Fruit fly (Drosophila melanogaster) whole organism: ENCODE measurements around the gene CG42714.
A peak's percentile ranks its signal among the peaks of the same experiment; 100 is the strongest.

Experiments
- CG8478 ChIP-seq: fragments of >200 bp; optimal IDR thresholded peaks from 2 replicates; lab custom pipeline; 2018; ENCODE audit warnings: inconsistent platforms
- Dll ChIP-seq: fragments of >200 bp; optimal IDR thresholded peaks from 2 replicates; lab custom pipeline; 2017
- EcR ChIP-seq, 2 experiments: fragments of >200 bp; optimal IDR thresholded peaks; 2 replicates each; lab custom pipeline; 2017; ENCODE audit warnings: missing biosample characterization in 2 of 2, missing genetic modification characterization in 2 of 2, missing genetic modification reagents in 2 of 2
- pan ChIP-seq: fragments of >200 bp; optimal IDR thresholded peaks from 2 replicates; lab custom pipeline; 2017
- psq ChIP-seq: fragments of >200 bp; optimal IDR thresholded peaks from 2 replicates; lab custom pipeline; 2017
- usp ChIP-seq: fragments of >200 bp; optimal IDR thresholded peaks from 2 replicates; lab custom pipeline; 2017; ENCODE audit warnings: missing biosample characterization, missing genetic modification characterization, mixed read lengths

CG42714 gene

DNA sequence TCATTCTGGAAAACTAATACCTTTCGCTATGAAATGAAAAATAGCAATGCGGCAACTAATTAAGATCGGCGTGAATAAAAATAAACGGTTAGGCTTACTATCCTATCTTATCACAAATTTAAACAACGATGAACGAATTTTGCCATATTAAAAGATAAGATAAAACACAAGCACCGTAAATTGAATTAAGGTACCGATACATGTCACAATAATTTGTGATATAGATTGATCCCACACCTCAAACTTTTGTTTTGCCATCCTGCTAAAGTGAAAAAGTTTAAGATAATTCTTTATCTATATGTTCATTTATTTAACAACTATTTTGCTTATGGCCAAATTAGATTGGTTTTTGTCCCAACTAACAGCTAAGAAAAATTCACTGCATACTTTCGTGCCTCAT is at the start of gene CG42714:
CG42714 (minus strand) TSS at position 22 of the 400 bp plus-strand sequence.
- TF ChIP-seq pan (lab: Kevin White, UChicago) (no peak), EcR (GFP tag; optimal IDR thresholded peaks at IDR 0.05; lab: Kevin White, UChicago) (no peak)

DNA sequence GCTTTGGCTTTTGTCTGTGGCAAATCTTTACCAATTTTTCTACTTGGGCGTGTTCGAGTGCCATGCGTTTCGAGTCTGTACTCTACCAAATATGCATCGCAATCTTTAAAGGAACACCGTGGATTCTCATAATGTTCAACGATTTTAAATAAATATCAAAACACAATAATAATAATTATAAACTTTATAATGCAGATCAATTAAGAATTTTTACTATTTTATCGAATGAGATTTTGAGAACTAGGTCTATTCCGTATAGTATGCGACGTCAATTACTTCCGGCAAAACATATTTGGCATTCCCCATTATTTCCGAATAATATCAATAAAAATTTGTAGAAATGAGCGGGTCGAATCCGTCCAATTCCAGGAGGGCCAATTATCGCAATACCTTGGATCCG is 41.6 kb upstream of the CG42714 start, which contains the start of gene CG43168:
CG43168 (plus strand) TSS at position 301 of the 400 bp plus-strand sequence.
- TF ChIP-seq pan (lab: Kevin White, UChicago) (no peak), usp (no peak), Dll (no peak), CG8478 (lab: Kevin White, UChicago) (no peak), EcR (GFP tag; optimal IDR thresholded peaks at IDR 0.05; lab: Kevin White, UChicago) (no peak), psq (no peak)

DNA sequence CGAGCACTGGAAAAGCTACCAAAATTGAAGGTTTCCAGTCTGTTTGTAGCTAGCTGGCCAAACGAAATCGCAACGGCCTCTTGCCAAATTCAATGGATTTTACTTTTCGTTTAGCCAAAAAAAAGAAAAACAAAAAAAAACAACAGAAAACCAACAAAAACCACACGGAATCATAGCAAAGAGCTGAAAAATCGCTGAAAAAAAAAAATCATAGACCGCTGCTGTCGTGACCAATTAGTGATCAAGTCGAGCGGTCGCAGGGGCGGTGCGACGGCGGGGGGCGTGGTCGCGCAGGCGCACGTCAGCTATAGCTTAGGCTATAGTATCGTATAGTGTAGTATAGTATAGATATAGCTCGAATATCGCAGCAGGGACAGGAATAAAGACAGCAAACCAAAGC is 41.1 kb upstream of the CG42714 start:
- TF ChIP-seq pan (lab: Kevin White, UChicago) (no peak), CG8478 (lab: Kevin White, UChicago) (no peak), Dll (no peak), EcR (GFP tag; optimal IDR thresholded peaks at IDR 0.05; lab: Kevin White, UChicago) (no peak), psq (no peak), usp (no peak)

DNA sequence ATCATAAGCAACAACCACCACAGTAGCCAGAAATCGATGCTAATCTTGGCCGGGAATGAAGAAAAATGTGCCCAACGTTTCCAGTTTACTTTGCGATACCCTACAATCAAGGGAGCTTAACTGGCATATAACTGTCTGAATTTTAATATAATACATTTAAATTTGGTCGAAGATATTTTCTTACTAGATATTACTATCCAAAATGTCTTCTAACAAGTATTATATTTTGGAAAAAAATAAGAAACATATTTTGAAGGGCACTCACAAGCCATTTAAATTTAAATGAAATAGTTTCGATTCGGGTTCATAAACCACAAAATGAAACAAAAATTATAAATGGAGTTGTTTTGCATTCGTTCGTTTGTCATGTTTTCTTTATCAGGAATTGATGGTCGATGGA is 36.4 kb upstream of the CG42714 start:
- TF ChIP-seq pan (lab: Kevin White, UChicago) = no peak

DNA sequence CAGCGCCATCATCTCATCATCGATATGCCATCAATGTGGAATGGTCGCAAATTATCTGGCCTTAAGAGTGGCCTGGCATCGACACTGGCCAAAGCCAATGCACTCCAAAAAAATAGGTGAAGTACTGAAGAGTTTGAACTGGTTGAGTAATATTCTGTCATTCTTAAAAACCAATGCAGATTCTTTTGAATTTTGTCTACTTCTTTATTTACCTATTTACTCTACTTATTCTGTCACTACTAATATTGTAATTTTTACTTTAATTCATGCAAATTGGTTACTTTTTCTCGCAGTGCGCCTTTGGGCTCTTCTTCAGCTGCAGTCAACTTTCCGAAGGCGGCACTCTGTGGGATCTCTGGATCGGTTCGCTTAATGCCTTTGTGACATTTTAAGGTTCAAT is 35.1 kb upstream of the CG42714 start:
- TF ChIP-seq CG8478 (lab: Kevin White, UChicago) (no peak), psq (no peak), Dll (no peak), EcR (GFP tag; optimal IDR thresholded peaks at IDR 0.05; lab: Kevin White, UChicago) (no peak), pan (lab: Kevin White, UChicago) (no peak), usp (no peak)

DNA sequence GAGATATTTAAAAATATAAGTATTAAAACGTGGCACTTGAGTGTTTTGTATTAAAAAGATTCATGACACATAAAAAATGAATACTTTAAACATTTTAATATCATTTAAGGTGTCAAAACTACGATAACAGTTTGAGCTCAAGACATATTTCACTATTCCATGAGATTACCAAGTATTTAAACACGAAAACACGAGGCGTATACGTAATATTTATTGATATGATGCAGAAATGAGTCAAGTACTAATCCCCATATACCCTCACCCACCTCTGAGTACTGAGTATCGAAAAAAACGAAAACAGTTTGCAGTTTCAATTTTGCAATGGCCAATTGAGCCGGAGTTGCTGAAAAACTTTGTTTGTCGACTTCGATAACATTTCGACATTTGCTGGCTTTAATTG is 34.2 kb upstream of the CG42714 start:
- TF ChIP-seq EcR (GFP tag; optimal IDR thresholded peaks at IDR 0.05; lab: Kevin White, UChicago) = no peak
- TF ChIP-seq psq = no peak
- no peak for TF ChIP-seq pan (lab: Kevin White, UChicago)
- no peak for TF ChIP-seq CG8478 (lab: Kevin White, UChicago)
- no peak for TF ChIP-seq Dll
- no peak for TF ChIP-seq usp

DNA sequence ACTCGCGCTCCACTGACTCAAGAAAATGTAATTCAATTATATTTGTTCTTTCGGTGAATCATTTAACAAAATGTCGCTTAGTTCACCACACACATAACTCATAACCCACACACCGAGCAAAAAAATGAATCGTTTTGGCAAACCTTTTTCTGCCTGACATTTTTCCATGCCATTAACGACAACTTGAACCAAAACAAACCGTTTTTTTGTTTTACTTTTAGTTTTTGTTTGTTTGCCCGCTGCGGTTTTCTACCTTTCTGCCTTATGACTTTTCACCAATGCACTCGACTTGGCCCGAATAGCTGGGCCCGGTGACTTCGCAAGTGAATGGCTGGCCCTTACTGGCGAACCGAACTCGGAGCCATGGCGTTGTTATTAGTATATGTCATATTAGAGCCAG is 33.7 kb upstream of the CG42714 start:
- TF ChIP-seq pan (lab: Kevin White, UChicago) = no peak
- TF ChIP-seq Dll = no peak
- TF ChIP-seq EcR (GFP tag; optimal IDR thresholded peaks at IDR 0.05; lab: Kevin White, UChicago) = no peak
- TF ChIP-seq CG8478 (lab: Kevin White, UChicago) = no peak
- TF ChIP-seq usp = no peak
- TF ChIP-seq psq = no peak

DNA sequence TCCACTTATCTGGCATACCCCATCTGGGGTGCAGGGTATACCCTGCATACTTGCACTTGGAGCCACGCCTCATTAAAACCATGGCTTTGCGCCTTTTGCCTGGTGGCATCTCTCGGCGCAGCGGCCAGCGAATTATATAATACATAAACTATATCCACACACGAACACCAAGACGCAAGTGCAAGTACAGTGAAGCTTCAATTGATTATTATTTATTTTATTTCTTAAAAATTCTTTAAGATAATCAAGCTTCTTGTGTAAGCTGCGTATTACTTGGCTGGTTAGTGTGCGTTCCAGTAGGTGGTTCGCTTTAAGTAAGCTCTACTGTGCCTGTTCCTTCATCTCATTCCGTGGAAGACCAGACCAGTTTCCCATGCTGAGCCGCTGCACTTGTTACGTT is 32.5 kb upstream of the CG42714 start:
- TF ChIP-seq usp = no peak
- TF ChIP-seq psq = no peak
- TF ChIP-seq CG8478 (lab: Kevin White, UChicago) = no peak
- no peak for TF ChIP-seq Dll
- TF ChIP-seq EcR (GFP tag; optimal IDR thresholded peaks at IDR 0.05; lab: Kevin White, UChicago) = no peak
- no peak for TF ChIP-seq pan (lab: Kevin White, UChicago)

DNA sequence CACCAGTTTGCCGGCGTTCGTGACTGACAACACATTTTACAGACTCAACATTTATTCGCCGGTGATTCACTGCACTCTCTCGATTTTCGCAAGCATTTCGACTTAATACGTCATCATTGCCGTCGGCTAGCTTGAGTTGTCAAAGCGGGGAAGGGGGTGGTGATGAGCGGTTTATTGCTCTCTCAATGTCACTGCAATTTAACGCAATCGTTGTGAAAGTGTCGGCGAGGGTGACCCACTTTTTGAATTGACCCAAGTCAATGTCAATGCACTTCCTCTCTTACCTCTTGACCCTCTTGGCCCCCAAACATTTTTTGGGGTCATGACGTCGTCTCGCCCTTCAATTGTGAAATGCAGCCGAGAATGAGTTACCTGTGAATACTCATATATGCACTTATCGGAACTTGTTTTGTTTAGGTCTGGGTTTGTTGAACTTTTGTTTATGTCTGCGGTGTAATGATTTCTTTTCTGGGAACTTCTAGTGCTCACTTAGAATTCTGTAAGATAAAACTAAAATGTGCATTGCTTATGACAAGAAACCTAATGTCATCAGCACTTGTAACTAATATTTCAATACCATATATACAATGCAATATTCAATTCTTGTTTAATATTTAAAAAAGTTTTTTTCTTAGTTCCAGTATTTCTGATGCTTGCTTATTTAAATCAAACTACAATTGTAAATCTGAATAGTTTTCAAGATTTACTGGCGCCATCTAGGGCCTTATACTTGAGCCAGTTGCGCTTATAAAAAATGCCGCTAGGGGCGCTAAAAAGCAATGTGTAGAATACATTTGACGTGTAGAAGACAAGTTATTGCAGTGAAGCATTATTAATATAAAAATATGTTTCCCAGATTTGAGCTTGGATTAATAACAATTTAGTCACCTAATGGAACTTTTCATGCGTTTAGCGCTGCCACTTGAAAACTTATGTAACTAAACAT is 30.3 kb upstream of the CG42714 start:
- TF ChIP-seq usp (no peak), Dll (no peak), EcR (GFP tag; optimal IDR thresholded peaks at IDR 0.05; lab: Kevin White, UChicago) (peak; percentile 76 to 84), psq (no peak), pan (lab: Kevin White, UChicago) (no peak)

DNA sequence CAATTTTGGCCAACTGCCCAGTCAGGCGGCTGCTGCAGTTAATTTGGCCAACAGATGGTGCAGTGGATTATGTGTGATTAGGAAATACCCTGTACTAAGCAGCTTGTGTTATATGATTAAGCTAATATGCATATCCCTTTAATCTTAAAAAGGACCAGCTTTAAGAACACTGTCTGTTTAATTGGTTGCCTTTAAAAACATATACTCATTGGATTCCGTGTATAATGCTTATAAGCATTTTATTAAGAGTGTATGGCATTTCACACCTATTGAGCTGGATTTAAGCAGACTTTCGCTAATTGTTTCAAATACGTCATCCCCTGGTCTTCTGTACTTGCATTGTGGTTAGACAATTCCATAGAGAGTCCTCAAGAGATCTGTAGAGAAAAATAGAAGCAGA is 29.6 kb upstream of the CG42714 start:
- TF ChIP-seq CG8478 (lab: Kevin White, UChicago) = no peak
- TF ChIP-seq EcR (GFP tag; optimal IDR thresholded peaks at IDR 0.05; lab: Kevin White, UChicago) = no peak
- TF ChIP-seq psq = no peak
- TF ChIP-seq Dll = no peak
- TF ChIP-seq pan (lab: Kevin White, UChicago) = no peak
- TF ChIP-seq usp = no peak

DNA sequence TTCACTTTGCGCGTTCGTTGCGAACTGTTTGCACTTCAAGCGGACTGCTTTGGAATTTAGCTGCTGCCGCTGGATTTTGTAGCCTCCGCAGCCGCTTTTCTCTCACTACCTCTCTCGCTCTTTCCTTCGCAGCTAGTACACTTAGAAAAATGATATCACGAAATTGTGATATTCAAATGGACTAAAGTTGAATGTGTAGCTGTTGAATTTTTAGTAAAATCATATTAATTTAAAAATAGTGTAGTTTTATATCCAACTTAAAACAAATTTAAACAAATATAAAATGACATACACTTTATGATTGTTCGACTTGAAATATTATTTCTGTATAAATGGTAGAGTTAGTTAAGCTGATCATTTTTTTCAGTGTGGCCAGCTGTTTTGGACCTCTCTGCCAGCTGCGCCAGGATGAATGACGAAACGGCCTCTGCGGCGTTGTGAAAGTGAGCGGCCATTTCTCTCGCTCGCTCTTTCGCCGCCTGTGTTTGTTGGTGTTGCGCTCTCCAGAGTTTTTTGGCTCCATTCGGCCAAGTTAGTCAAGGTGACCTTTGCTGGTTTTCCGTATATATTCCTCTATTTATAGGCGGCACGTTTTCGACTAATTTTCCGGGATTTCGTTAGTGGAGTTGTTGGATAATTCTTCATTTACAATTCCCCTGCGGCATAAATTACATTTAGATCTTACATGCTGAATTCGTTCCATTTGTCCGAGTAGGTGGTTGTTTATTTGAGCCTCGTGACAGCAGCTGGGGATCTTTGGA is 29.0 kb upstream of the CG42714 start, which contains the start of gene Ldh:
Ldh (minus strand) TSS at position 51 of the 761 bp plus-strand sequence.
- TF ChIP-seq CG8478 (lab: Kevin White, UChicago) = no peak
- TF ChIP-seq Dll = peak; percentile 61

DNA sequence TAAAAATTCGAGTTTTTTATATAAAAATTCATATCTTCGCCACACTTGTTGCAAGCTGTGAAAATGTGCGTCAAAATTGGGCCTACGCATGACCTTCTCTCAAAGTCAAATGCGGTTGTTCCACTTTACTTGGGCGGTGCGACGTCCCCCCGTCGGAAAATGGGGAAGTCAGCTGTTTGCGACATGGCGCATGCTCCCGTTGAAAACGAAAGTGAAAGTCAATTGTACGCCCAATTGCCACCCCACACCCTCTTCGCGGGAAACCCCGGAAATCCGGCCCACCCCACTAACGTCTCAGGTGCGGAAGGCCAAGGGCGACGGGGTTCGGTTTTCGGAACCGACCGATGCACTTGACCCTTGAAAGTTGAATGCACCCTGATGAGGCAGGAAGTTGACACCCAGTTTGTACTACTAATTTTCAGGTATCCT is 28.2 kb upstream of the CG42714 start:
- no peak for TF ChIP-seq Dll
- TF ChIP-seq EcR (GFP tag; optimal IDR thresholded peaks at IDR 0.05; lab: Kevin White, UChicago) = peak in 1 of 2 experiments; percentile 57
- no peak for TF ChIP-seq pan (lab: Kevin White, UChicago)

DNA sequence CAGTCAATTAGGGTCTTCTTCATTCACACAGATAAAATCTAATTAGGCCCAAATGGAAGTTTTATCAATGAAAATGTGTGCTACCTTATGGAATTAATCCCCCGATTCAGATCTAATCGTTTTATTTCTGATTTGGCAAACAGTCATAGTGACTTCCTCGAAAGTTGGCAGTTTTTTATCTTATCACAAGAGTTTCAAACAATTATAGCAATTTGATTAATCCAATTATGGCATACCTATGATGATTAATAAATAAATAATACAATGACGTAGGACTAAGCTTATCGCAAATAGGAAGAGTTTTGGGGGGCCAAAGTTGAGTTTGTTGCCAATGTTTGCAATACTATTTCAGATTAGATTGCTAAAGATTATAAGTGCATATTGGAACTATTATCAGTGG is 27.4 kb upstream of the CG42714 start:
- TF ChIP-seq EcR (GFP tag; optimal IDR thresholded peaks at IDR 0.05; lab: Kevin White, UChicago) (no peak), CG8478 (lab: Kevin White, UChicago) (no peak), pan (lab: Kevin White, UChicago) (no peak), psq (no peak), Dll (no peak), usp (no peak)
